Worm (Caenorhabditis elegans) whole organism, L3 larva: Measurements from ENCODE around the gene idpc-6.

ENCODE experiments used
- ama-1 ChIP-seq: fragments of 150-350 bp; optimal IDR thresholded peaks from 2 replicates; lab custom pipeline; 2018
- elt-2 ChIP-seq: sonication (generic microtip); optimal IDR thresholded peaks from 2 replicates; lab custom pipeline; 2016; ENCODE audit warnings: missing genetic modification reagents, mild to moderate bottlenecking, missing genetic modification characterization, missing compliant biosample characterization
- fos-1 ChIP-seq: fragments of 150-350 bp; optimal IDR thresholded peaks from 2 replicates; lab custom pipeline; 2014; ENCODE audit warnings: missing biosample characterization, missing genetic modification characterization
- mdl-1 ChIP-seq: fragments of 150-350 bp; optimal IDR thresholded peaks from 2 replicates; lab custom pipeline; 2014; ENCODE audit warnings: missing biosample characterization, missing genetic modification characterization
- nhr-237 ChIP-seq: fragments of 150-350 bp; optimal IDR thresholded peaks from 2 replicates; lab custom pipeline; 2014; ENCODE audit warnings: missing biosample characterization, missing genetic modification characterization
- nhr-25 ChIP-seq: sonication (generic microtip); optimal IDR thresholded peaks from 2 replicates; lab custom pipeline; 2017; ENCODE audit warnings: missing biosample characterization, missing genetic modification characterization
- nhr-28 ChIP-seq: fragments of 150-350 bp; optimal IDR thresholded peaks from 2 replicates; lab custom pipeline; 2014; ENCODE audit warnings: missing biosample characterization, missing genetic modification characterization
- snpc-4 ChIP-seq: fragments of 150-350 bp; optimal IDR thresholded peaks from 2 replicates; lab custom pipeline; 2014; ENCODE audit warnings: missing biosample characterization, missing genetic modification characterization

ce11 chrV:9628603-9629002 is 8.7 kb downstream of the idpc-6 start:
- TF ChIP-seq snpc-4 (tag; lab: Kevin White, UChicago) (no peak), nhr-25 (tag; lab: Kevin White, UChicago) (no peak), nhr-237 (no peak), ama-1 (lab: Kevin White, UChicago) (no peak), fos-1 (tag; lab: Kevin White, UChicago) (no peak), mdl-1 (tag; lab: Kevin White, UChicago) (no peak), elt-2 (tag; lab: Kevin White, UChicago) (no peak), nhr-28 (tag; lab: Kevin White, UChicago) (no peak)
